Fruit fly (Drosophila melanogaster) whole organism, embryonic: ENCODE data around the gene eIF4H2.

Experiments used
- ATbp ChIP-seq: fragments of 200-800 bp; sonication (Bioruptor generic); optimal IDR thresholded peaks from 2 replicates; lab custom pipeline; 2017; ENCODE audit warnings: missing biosample characterization, mild to moderate bottlenecking, missing genetic modification characterization, missing genetic modification reagents
- Awh ChIP-seq: fragments of 200-800 bp; sonication (Bioruptor generic); IDR thresholded peaks from 2 replicates; pipeline ENCODE4, ENCODE4 v1.3.6; 2022; ENCODE audit warnings: missing biosample characterization, missing genetic modification characterization
- CG10274 ChIP-seq: fragments of 200-800 bp; sonication (Bioruptor generic); optimal IDR thresholded peaks from 3 replicates; lab custom pipeline; 2017; ENCODE audit warnings: missing biosample characterization, mild to moderate bottlenecking, missing genetic modification characterization
- CG11093 ChIP-seq: fragments of 200-800 bp; sonication (Bioruptor generic); IDR thresholded peaks from 3 replicates; pipeline ENCODE4 v1.3.6; 2022; ENCODE audit warnings: missing biosample characterization, missing genetic modification characterization
- CG11560 ChIP-seq: fragments of 200-800 bp; sonication (Bioruptor generic); IDR thresholded peaks from 3 replicates; pipeline ENCODE4 v1.3.6; 2022; ENCODE audit warnings: missing biosample characterization, missing genetic modification characterization
- CG11696 ChIP-seq: fragments of 200-800 bp; sonication (Bioruptor generic); IDR thresholded peaks from 2 replicates; pipeline ENCODE4 v1.3.6; 2022; ENCODE audit warnings: missing biosample characterization, missing genetic modification characterization
- CG12071 ChIP-seq: fragments of 200-800 bp; sonication (Bioruptor generic); optimal IDR thresholded peaks from 3 replicates; lab custom pipeline; 2018; ENCODE audit warnings: missing biosample characterization, mild to moderate bottlenecking, missing genetic modification characterization
- CG14710 ChIP-seq: fragments of 200-800 bp; sonication (Bioruptor generic); optimal IDR thresholded peaks from 3 replicates; lab custom pipeline; 2019; ENCODE audit warnings: missing biosample characterization, mild to moderate bottlenecking, missing genetic modification characterization, moderate library complexity
- CG14860 ChIP-seq: fragments of 200-800 bp; sonication (Bioruptor generic); IDR thresholded peaks from 3 replicates; pipeline ENCODE4 v1.3.6; 2022; ENCODE audit warnings: missing biosample characterization, missing genetic modification characterization; ENCODE audit not compliant: partially characterized antibody
- CG15696 ChIP-seq: fragments of 200-800 bp; sonication (Bioruptor generic); optimal IDR thresholded peaks from 2 replicates; lab custom pipeline; 2019; ENCODE audit warnings: missing biosample characterization, mild to moderate bottlenecking, missing genetic modification characterization, moderate library complexity
- CG1647 ChIP-seq: fragments of 200-800 bp; sonication (Bioruptor generic); optimal IDR thresholded peaks from 3 replicates; lab custom pipeline; 2016; ENCODE audit warnings: missing biosample characterization, missing genetic modification characterization
- CG17328 ChIP-seq: fragments of 200-800 bp; sonication (Bioruptor generic); IDR thresholded peaks from 2 replicates; pipeline ENCODE4 v1.3.6; 2022; ENCODE audit warnings: missing biosample characterization, missing genetic modification characterization
- CG17385 ChIP-seq: fragments of 200-800 bp; sonication (Bioruptor generic); optimal IDR thresholded peaks from 3 replicates; lab custom pipeline; 2018; ENCODE audit warnings: missing biosample characterization, mild to moderate bottlenecking, missing genetic modification characterization
- CG17802 ChIP-seq: fragments of 200-800 bp; sonication (Bioruptor generic); optimal IDR thresholded peaks from 2 replicates; lab custom pipeline; 2018; ENCODE audit warnings: missing biosample characterization, mild to moderate bottlenecking, missing genetic modification characterization, moderate library complexity
- CG17829 ChIP-seq: fragments of 200-800 bp; optimal IDR thresholded peaks from 2 replicates; lab custom pipeline; 2019; ENCODE audit warnings: missing biosample characterization, mild to moderate bottlenecking, missing genetic modification characterization, moderate library complexity
- CG18764 ChIP-seq: fragments of 200-800 bp; sonication (Bioruptor generic); optimal IDR thresholded peaks from 3 replicates; lab custom pipeline; 2016; ENCODE audit warnings: missing biosample characterization, missing genetic modification characterization
- CG2116 ChIP-seq: fragments of 200-800 bp; sonication (Bioruptor generic); optimal IDR thresholded peaks from 3 replicates; lab custom pipeline; 2018; ENCODE audit warnings: missing biosample characterization, mild to moderate bottlenecking, missing genetic modification characterization
- CG2678 ChIP-seq: fragments of 200-800 bp; sonication (Bioruptor generic); optimal IDR thresholded peaks from 3 replicates; lab custom pipeline; 2019; ENCODE audit warnings: missing biosample characterization, mild to moderate bottlenecking, missing genetic modification characterization, moderate library complexity
- CG32532 ChIP-seq: fragments of 200-800 bp; sonication (Bioruptor generic); IDR thresholded peaks from 2 replicates; pipeline ENCODE4 v1.3.6; 2022; ENCODE audit warnings: missing biosample characterization, missing genetic modification characterization
- CG3838 ChIP-seq: fragments of 200-800 bp; sonication (Bioruptor generic); optimal IDR thresholded peaks from 3 replicates; lab custom pipeline; 2016; ENCODE audit warnings: missing biosample characterization, missing genetic modification characterization
- CG4424 ChIP-seq: fragments of 200-800 bp; sonication (Bioruptor generic); optimal IDR thresholded peaks from 3 replicates; lab custom pipeline; 2016; ENCODE audit warnings: missing biosample characterization, missing genetic modification characterization
- CG4707 ChIP-seq: fragments of 200-800 bp; sonication (Bioruptor generic); optimal IDR thresholded peaks from 2 replicates; lab custom pipeline; 2018; ENCODE audit warnings: missing biosample characterization, mild to moderate bottlenecking, missing genetic modification characterization, moderate library complexity
- CG6689 ChIP-seq: fragments of 200-800 bp; sonication (Bioruptor generic); IDR thresholded peaks from 2 replicates; pipeline ENCODE4 v1.3.6; 2022; ENCODE audit warnings: missing biosample characterization, missing genetic modification characterization
- CG7357 ChIP-seq: fragments of 200-800 bp; sonication (Bioruptor generic); IDR thresholded peaks from 3 replicates; pipeline ENCODE4 v1.3.6; 2022; ENCODE audit warnings: missing biosample characterization, missing genetic modification characterization
- CG8281 ChIP-seq: fragments of 200-800 bp; sonication (Bioruptor generic); optimal IDR thresholded peaks from 2 replicates; lab custom pipeline; 2018; ENCODE audit warnings: missing biosample characterization, mild to moderate bottlenecking, missing genetic modification characterization, moderate library complexity
- Fer2 ChIP-seq: fragments of 200-800 bp; sonication (Bioruptor generic); optimal IDR thresholded peaks from 2 replicates; lab custom pipeline; 2018; ENCODE audit warnings: missing biosample characterization, mild to moderate bottlenecking, missing genetic modification characterization, moderate library complexity
- Hmx ChIP-seq: fragments of 200-800 bp; sonication (Bioruptor generic); optimal IDR thresholded peaks from 2 replicates; lab custom pipeline; 2016; ENCODE audit warnings: missing biosample characterization, missing genetic modification characterization
- Optix ChIP-seq: fragments of 200-800 bp; sonication (Bioruptor generic); IDR thresholded peaks from 3 replicates; pipeline ENCODE4 v1.3.6; 2022; ENCODE audit warnings: missing biosample characterization, missing genetic modification characterization
- Ravus ChIP-seq: fragments of 200-800 bp; sonication (Bioruptor generic); IDR thresholded peaks from 2 replicates; pipeline ENCODE4 v1.3.6; 2022; ENCODE audit warnings: missing biosample characterization, missing genetic modification characterization
- Rx ChIP-seq: fragments of 200-800 bp; sonication (Bioruptor generic); IDR thresholded peaks from 2 replicates; pipeline ENCODE4 v1.3.6; 2022; ENCODE audit warnings: missing biosample characterization, missing genetic modification characterization
- Ssrp ChIP-seq: fragments of 200-800 bp; sonication (Bioruptor generic); optimal IDR thresholded peaks from 2 replicates; lab custom pipeline; 2018; ENCODE audit warnings: missing biosample characterization, mild to moderate bottlenecking, missing genetic modification characterization, moderate library complexity
- Xrp1 ChIP-seq: fragments of 200-800 bp; sonication (Bioruptor generic); IDR thresholded peaks from 2 replicates; pipeline ENCODE4 v1.3.6; 2022; ENCODE audit warnings: missing biosample characterization, missing genetic modification characterization
- ab ChIP-seq: fragments of 200-800 bp; sonication (Bioruptor generic); optimal IDR thresholded peaks from 2 replicates; lab custom pipeline; 2016; ENCODE audit warnings: missing biosample characterization, missing genetic modification characterization
- aop ChIP-seq: fragments of 200-800 bp; sonication (Bioruptor generic); IDR thresholded peaks from 2 replicates; pipeline ENCODE4 v1.3.6; 2022; ENCODE audit warnings: missing biosample characterization, missing genetic modification characterization
- corto ChIP-seq: fragments of 200-800 bp; sonication (Bioruptor generic); optimal IDR thresholded peaks from 2 replicates; lab custom pipeline; 2016; ENCODE audit warnings: missing biosample characterization, mild to moderate bottlenecking, missing genetic modification characterization, moderate library complexity
- dati ChIP-seq: fragments of 200-800 bp; sonication (Bioruptor generic); IDR thresholded peaks from 2 replicates; pipeline ENCODE4 v1.3.6; 2022; ENCODE audit warnings: missing biosample characterization, missing genetic modification characterization
- gce ChIP-seq: fragments of 200-800 bp; sonication (Bioruptor generic); IDR thresholded peaks from 3 replicates; pipeline ENCODE4 v1.3.6; 2022; ENCODE audit warnings: missing biosample characterization, missing genetic modification characterization
- h ChIP-seq: fragments of >200 bp; optimal IDR thresholded peaks from 2 replicates; lab custom pipeline; 2017
- jing ChIP-seq: fragments of 200-800 bp; sonication (Bioruptor generic); optimal IDR thresholded peaks from 2 replicates; lab custom pipeline; 2018; ENCODE audit warnings: missing biosample characterization, mild to moderate bottlenecking, missing genetic modification characterization
- p53 ChIP-seq: fragments of 200-800 bp; sonication (Bioruptor generic); optimal IDR thresholded peaks from 2 replicates; lab custom pipeline; 2016; ENCODE audit warnings: missing biosample characterization, missing genetic modification characterization
- pnt ChIP-seq: fragments of 200-800 bp; sonication (Bioruptor generic); optimal IDR thresholded peaks from 3 replicates; lab custom pipeline; 2016; ENCODE audit warnings: missing biosample characterization, missing genetic modification characterization
- sima ChIP-seq: fragments of 200-800 bp; sonication (Bioruptor generic); optimal IDR thresholded peaks from 2 replicates; lab custom pipeline; 2016; ENCODE audit warnings: missing biosample characterization, missing genetic modification characterization
- stwl ChIP-seq: fragments of 200-800 bp; sonication (Bioruptor generic); optimal IDR thresholded peaks from 3 replicates; lab custom pipeline; 2018; ENCODE audit warnings: missing biosample characterization, mild to moderate bottlenecking, missing genetic modification characterization, moderate library complexity
- tgo ChIP-seq: fragments of 200-800 bp; sonication (Bioruptor generic); IDR thresholded peaks from 3 replicates; pipeline ENCODE4 v1.3.6; 2022; ENCODE audit warnings: missing biosample characterization, missing genetic modification characterization
- tin ChIP-seq: fragments of 200-800 bp; sonication (Bioruptor generic); optimal IDR thresholded peaks from 3 replicates; lab custom pipeline; 2016; ENCODE audit warnings: missing biosample characterization, missing genetic modification characterization
- tll ChIP-seq, 2 experiments: fragments of 200-800 bp in 1 of 2; fragments of >200 bp in 1 of 2; sonication (Bioruptor generic) in 1 of 2; optimal IDR thresholded peaks; 2 replicates each; lab custom pipeline; 2017 to 2019; ENCODE audit warnings: missing biosample characterization in 2 of 2, missing genetic modification characterization in 2 of 2, mild to moderate bottlenecking in 1 of 2, moderate library complexity in 1 of 2
- trh ChIP-seq: fragments of 200-800 bp; sonication (Bioruptor generic); optimal IDR thresholded peaks from 2 replicates; lab custom pipeline; 2016; ENCODE audit warnings: missing biosample characterization, missing genetic modification characterization
- vnd ChIP-seq: fragments of 200-800 bp; sonication (Bioruptor generic); IDR thresholded peaks from 3 replicates; pipeline ENCODE4 v1.3.6; 2022; ENCODE audit warnings: missing biosample characterization, missing genetic modification characterization; ENCODE audit not compliant: partially characterized antibody
- vvl ChIP-seq: fragments of 200-800 bp; sonication (Bioruptor generic); IDR thresholded peaks from 2 replicates; pipeline ENCODE4 v1.3.6; 2022; ENCODE audit warnings: missing biosample characterization, missing genetic modification characterization
- zen2 ChIP-seq: fragments of 200-800 bp; sonication (Bioruptor generic); IDR thresholded peaks from 3 replicates; pipeline ENCODE4 v1.3.6; 2022; ENCODE audit warnings: missing biosample characterization, missing genetic modification characterization; ENCODE audit not compliant: partially characterized antibody
- zfh1 ChIP-seq: fragments of 200-800 bp; sonication (Bioruptor generic); IDR thresholded peaks from 3 replicates; pipeline ENCODE4 v1.3.6; 2022; ENCODE audit warnings: missing biosample characterization, missing genetic modification characterization

Gene eIF4H2

DNA sequence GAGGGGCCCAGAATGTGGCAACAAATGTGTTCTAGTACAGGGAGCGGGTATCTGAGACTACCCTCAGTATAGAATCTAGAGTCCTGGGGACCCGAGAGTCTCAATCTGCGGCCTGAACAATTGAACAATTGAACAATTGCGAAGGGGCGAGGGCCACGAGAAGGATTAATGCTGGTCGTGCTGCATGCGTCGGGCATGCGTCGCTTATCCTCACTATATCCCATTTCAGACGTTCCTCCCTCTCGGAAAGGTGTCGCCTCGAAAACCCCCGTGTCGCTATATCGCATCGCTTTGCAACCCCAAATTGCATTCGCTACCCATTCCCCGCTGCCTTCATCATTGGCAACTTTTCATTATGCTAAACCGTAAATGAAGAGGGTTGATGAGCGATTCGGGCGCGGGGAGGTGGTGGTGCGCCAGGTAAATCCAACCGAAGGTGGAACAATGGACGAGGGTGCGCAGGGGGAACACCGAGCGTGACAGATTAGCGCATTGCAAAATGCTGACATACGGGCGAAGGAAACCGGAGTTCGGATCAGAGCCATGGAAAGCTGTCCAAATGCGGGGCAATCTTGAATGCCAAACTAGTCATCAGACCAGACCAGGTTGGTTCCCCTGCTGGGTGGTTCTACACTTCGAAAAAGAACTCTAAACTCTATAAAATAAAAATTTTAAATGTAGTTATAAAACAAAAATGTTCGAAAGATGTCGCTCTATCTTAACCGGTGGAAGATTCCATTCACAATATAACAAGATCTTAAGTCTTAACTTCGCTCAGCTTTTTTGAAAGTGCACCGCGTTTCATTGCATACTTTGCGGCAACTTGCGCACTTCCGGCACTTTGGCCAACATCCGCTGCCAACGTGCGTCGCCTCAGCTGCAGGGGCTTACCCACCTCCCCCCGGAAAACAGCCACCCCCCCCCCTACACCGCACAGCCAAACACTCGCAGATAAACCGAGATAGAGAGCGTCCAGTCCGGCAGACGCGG lies 33.1 kb downstream of the eIF4H2 start (continued):
- TF ChIP-seq CG17802 (no peak), vvl (GFP tag; lab: Robert Waterston, UW) (peak; percentile 28; the same call in 1 of the 2 replicates), sima (GFP tag; lab: Kevin White, UChicago) (no peak), CG14710 (peak; percentile 17), CG17328 (GFP tag; lab: Robert Waterston, UW) (0 out of 2 replicates have a peak, but pooled peaks have one; percentile 19), jing (GFP tag; lab: Kevin White, UChicago) (no peak), Rx (GFP tag; lab: Robert Waterston, UW) (no peak), CG1647 (no peak), gce (GFP tag; lab: Robert Waterston, UW) (no peak), tin (GFP tag; lab: Kevin White, UChicago) (no peak), zfh1 (GFP tag; lab: Robert Waterston, UW) (peak; percentile 49; the same call in 2 of the 3 replicates), CG14860 (GFP tag; lab: Robert Waterston, UW) (no peak), CG2678 (tag; lab: Kevin White, UChicago) (peak; percentile 7), trh (no peak), Optix (GFP tag; lab: Robert Waterston, UW) (peak; percentile 50; the same call in 1 of the 3 replicates), aop (GFP tag; lab: Robert Waterston, UW) (no peak), CG17385 (GFP tag; lab: Kevin White, UChicago) (no peak), CG10274 (no peak), p53 (GFP tag; lab: Kevin White, UChicago) (no peak), CG11560 (tag; lab: Robert Waterston, UW) (no peak), ab (GFP tag; lab: Kevin White, UChicago) (no peak), CG8281 (peak; percentile 72), tgo (no peak), CG4424 (GFP tag; lab: Kevin White, UChicago) (no peak), pnt (GFP tag; lab: Kevin White, UChicago) (no peak), dati (no peak), vnd (no peak), Xrp1 (GFP tag; lab: Robert Waterston, UW) (peak; percentile 43; the same call in 1 of the 2 replicates), CG7357 (0 out of 3 replicates have a peak, but pooled peaks have one; percentile 16), CG2116 (GFP tag; lab: Kevin White, UChicago) (no peak), Hmx (GFP tag; lab: Kevin White, UChicago) (no peak), CG4707 (GFP tag; lab: Kevin White, UChicago) (no peak), tll (GFP tag; optimal IDR thresholded peaks at IDR 0.05; lab: Kevin White, UChicago) (no peak), Ssrp (tag; lab: Kevin White, UChicago) (no peak), Ravus (no peak), CG11093 (GFP tag; lab: Robert Waterston, UW) (no peak), CG32532 (no peak), CG17829 (tag; lab: Kevin White, UChicago) (peak; percentile 22)

DNA sequence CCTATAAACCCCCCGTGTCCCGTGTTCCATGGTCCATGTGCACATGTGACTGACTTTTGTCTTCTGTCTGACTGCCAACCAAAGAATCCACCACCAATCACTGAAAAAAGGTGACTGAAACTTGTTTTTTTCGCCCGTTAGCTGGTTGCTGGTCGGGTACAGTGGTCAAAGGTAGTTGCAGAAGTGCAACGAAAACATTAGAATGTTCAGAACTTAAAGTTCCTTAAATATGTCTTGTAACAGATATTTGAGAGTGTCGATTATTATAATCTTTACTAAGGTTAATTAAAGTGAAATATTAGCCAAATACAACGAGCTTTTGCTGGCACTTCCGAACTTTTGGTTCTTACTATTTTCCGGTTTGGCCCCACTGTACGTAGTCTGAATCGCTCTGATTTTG lies 35.3 kb downstream of the eIF4H2 start:
- TF ChIP-seq stwl (tag; lab: Kevin White, UChicago) (no peak), CG12071 (no peak), ATbp (GFP tag; lab: Kevin White, UChicago) (peak; percentile 63), Awh (GFP tag; lab: Robert Waterston, UW) (peak; percentile 22; the same call in 1 of the 2 replicates), Ssrp (tag; lab: Kevin White, UChicago) (peak; percentile 45), CG18764 (GFP tag; lab: Kevin White, UChicago) (no peak), CG15696 (tag; lab: Kevin White, UChicago) (peak; percentile 60), zen2 (GFP tag; lab: Robert Waterston, UW) (no peak), Fer2 (no peak), CG11696 (no peak), CG3838 (GFP tag; lab: Kevin White, UChicago) (no peak), CG6689 (peak; percentile 53; the same call in 1 of the 2 replicates), corto (GFP tag; lab: Kevin White, UChicago) (peak; percentile 23), h (lab: Kevin White, UChicago) (no peak)
